Worm (Caenorhabditis elegans) whole organism, L1 larva: ENCODE data around the gene vps-29.
A peak's percentile ranks its signal among the peaks of the same experiment; 100 is the strongest.

Source experiments
- C34B4.2 ChIP-seq: sonication (generic microtip); optimal IDR thresholded peaks from 2 replicates; lab custom pipeline; 2017; ENCODE audit warnings: mild to moderate bottlenecking, missing genetic modification characterization, missing compliant biosample characterization
- F16B12.6 ChIP-seq: fragments of 150-350 bp; optimal IDR thresholded peaks from 2 replicates; lab custom pipeline; 2014; ENCODE audit warnings: missing biosample characterization, missing genetic modification characterization
- alr-1 ChIP-seq: fragments of 200-800 bp; sonication (Bioruptor generic); optimal IDR thresholded peaks from 2 replicates; lab custom pipeline; 2018; ENCODE audit warnings: borderline replicate concordance, mild to moderate bottlenecking, missing genetic modification characterization, missing compliant biosample characterization
- blmp-1 ChIP-seq: fragments of 150-350 bp; optimal IDR thresholded peaks from 2 replicates; lab custom pipeline; 2014; ENCODE audit warnings: missing biosample characterization, missing genetic modification characterization
- ceh-8 ChIP-seq: fragments of 200-800 bp; sonication (Bioruptor generic); optimal IDR thresholded peaks from 2 replicates; lab custom pipeline; 2018; ENCODE audit warnings: mild to moderate bottlenecking, missing genetic modification characterization, moderate library complexity, missing compliant biosample characterization
- ceh-88 ChIP-seq: fragments of 200-800 bp; sonication (Bioruptor generic); IDR thresholded peaks from 2 replicates; pipeline ENCODE4 v1.3.6; 2022; ENCODE audit warnings: missing genetic modification characterization, missing compliant biosample characterization
- ceh-90 ChIP-seq: sonication (generic microtip); optimal IDR thresholded peaks from 2 replicates; lab custom pipeline; 2016; ENCODE audit warnings: missing genetic modification characterization, missing compliant biosample characterization
- ces-1 ChIP-seq: fragments of 150-350 bp; optimal IDR thresholded peaks from 2 replicates; lab custom pipeline; 2014; ENCODE audit warnings: missing biosample characterization, missing genetic modification reagents, missing genetic modification characterization
- dpl-1 ChIP-seq, 3 experiments: fragments of 150-350 bp in 2 of 3; sonication (generic microtip) in 1 of 3; optimal IDR thresholded peaks; 2 replicates each; lab custom pipeline; 2014 to 2017; ENCODE audit warnings: missing biosample characterization in 3 of 3, missing genetic modification characterization in 3 of 3, missing genetic modification reagents in 3 of 3
- dsc-1 ChIP-seq: sonication (generic microtip); optimal IDR thresholded peaks from 2 replicates; lab custom pipeline; 2016; ENCODE audit warnings: mild to moderate bottlenecking, missing genetic modification characterization, missing compliant biosample characterization
- efl-1 ChIP-seq, 4 experiments: fragments of 150-350 bp; optimal IDR thresholded peaks in 3 of 4; peaks in 1 of 4; 1 replicate in 1 of 4; 2 replicates in 3 of 4; lab custom pipeline; 2014; ENCODE audit warnings: missing biosample characterization in 2 of 4, missing genetic modification characterization in 2 of 4, missing genetic modification reagents in 2 of 4
- egl-13 ChIP-seq: sonication (generic microtip); optimal IDR thresholded peaks from 2 replicates; lab custom pipeline; 2016; ENCODE audit warnings: missing genotype, missing genetic modification reagents, missing genetic modification characterization, missing compliant biosample characterization
- elt-2 ChIP-seq: sonication (generic microtip); optimal IDR thresholded peaks from 2 replicates; lab custom pipeline; 2016; ENCODE audit warnings: missing genetic modification characterization, mild to moderate bottlenecking, inconsistent platforms, missing compliant biosample characterization, missing genetic modification reagents
- fkh-8 ChIP-seq: sonication (generic microtip); optimal IDR thresholded peaks from 2 replicates; lab custom pipeline; 2016; ENCODE audit warnings: mild to moderate bottlenecking, missing genetic modification characterization, missing compliant biosample characterization
- fos-1 ChIP-seq: fragments of 150-350 bp; optimal IDR thresholded peaks from 2 replicates; lab custom pipeline; 2014; ENCODE audit warnings: missing biosample characterization, missing genetic modification characterization
- hlh-4 ChIP-seq: sonication (generic microtip); optimal IDR thresholded peaks from 2 replicates; lab custom pipeline; 2016; ENCODE audit warnings: mild to moderate bottlenecking, missing genetic modification characterization, missing compliant biosample characterization
- irx-1 ChIP-seq: sonication (generic microtip); optimal IDR thresholded peaks from 2 replicates; lab custom pipeline; 2016; ENCODE audit warnings: missing genetic modification characterization, missing compliant biosample characterization
- jun-1 ChIP-seq: fragments of 150-350 bp; optimal IDR thresholded peaks from 2 replicates; lab custom pipeline; 2014; ENCODE audit warnings: missing biosample characterization, missing genetic modification reagents, missing genetic modification characterization
- lin-13 ChIP-seq: fragments of 150-350 bp; optimal IDR thresholded peaks from 2 replicates; lab custom pipeline; 2014; ENCODE audit warnings: missing biosample characterization, missing genetic modification reagents, missing genetic modification characterization
- lin-15B ChIP-seq: fragments of 150-350 bp; sonication (generic microtip); optimal IDR thresholded peaks from 3 replicates; lab custom pipeline; 2014; ENCODE audit warnings: missing biosample characterization, missing genetic modification characterization
- lin-39 ChIP-seq: fragments of 150-350 bp; optimal IDR thresholded peaks from 2 replicates; lab custom pipeline; 2014; ENCODE audit warnings: missing biosample characterization, missing genetic modification reagents, missing genetic modification characterization
- lsy-2 ChIP-seq, 2 experiments: fragments of 150-350 bp; optimal IDR thresholded peaks; 2 replicates each; lab custom pipeline; 2014; ENCODE audit warnings: missing biosample characterization in 2 of 2, missing genetic modification characterization in 2 of 2
- mab-9 ChIP-seq: fragments of 200-800 bp; sonication (Bioruptor generic); IDR thresholded peaks from 2 replicates; pipeline ENCODE4 v1.3.6; 2022; ENCODE audit warnings: missing genetic modification reagents, missing genetic modification characterization, missing compliant biosample characterization
- mdl-1 ChIP-seq, 2 experiments: fragments of 150-350 bp; optimal IDR thresholded peaks; 2 replicates each; lab custom pipeline; 2014 to 2017; ENCODE audit warnings: missing biosample characterization in 2 of 2, missing genetic modification characterization in 2 of 2, inconsistent platforms in 1 of 2
- nhr-12 ChIP-seq: sonication (generic microtip); optimal IDR thresholded peaks from 2 replicates; lab custom pipeline; 2017; ENCODE audit warnings: missing biosample characterization, missing genetic modification characterization
- nhr-20 ChIP-seq: sonication (generic microtip); optimal IDR thresholded peaks from 2 replicates; lab custom pipeline; 2016; ENCODE audit warnings: mild to moderate bottlenecking, missing genetic modification characterization, missing compliant biosample characterization
- nhr-85 ChIP-seq: sonication (generic microtip); peaks from one replicate; lab custom pipeline; 2016; ENCODE audit warnings: missing genetic modification characterization, inconsistent platforms, missing compliant biosample characterization
- pag-3 ChIP-seq: sonication (generic microtip); optimal IDR thresholded peaks from 2 replicates; lab custom pipeline; 2017; ENCODE audit warnings: missing genetic modification characterization, mild to moderate bottlenecking, missing compliant biosample characterization, antibody characterized with exemption, borderline replicate concordance; ENCODE audit not compliant: insufficient read depth
- pqm-1 ChIP-seq: sonication (generic microtip); optimal IDR thresholded peaks from 3 replicates; lab custom pipeline; 2017; ENCODE audit warnings: missing biosample characterization, missing genetic modification characterization
- skn-1 ChIP-seq: fragments of 150-350 bp; optimal IDR thresholded peaks from 2 replicates; lab custom pipeline; 2014; ENCODE audit warnings: missing biosample characterization, missing genetic modification characterization
- snu-23 ChIP-seq: sonication (generic microtip); optimal IDR thresholded peaks from 2 replicates; lab custom pipeline; 2016; ENCODE audit warnings: missing genetic modification characterization, missing compliant biosample characterization
- swsn-7 ChIP-seq: sonication (generic microtip); optimal IDR thresholded peaks from 2 replicates; lab custom pipeline; 2016; ENCODE audit warnings: missing genetic modification characterization, missing compliant biosample characterization
- tbx-2 ChIP-seq: sonication (generic microtip); optimal IDR thresholded peaks from 2 replicates; lab custom pipeline; 2016; ENCODE audit warnings: missing genetic modification characterization, missing compliant biosample characterization
- tlp-1 ChIP-seq: fragments of 150-350 bp; optimal IDR thresholded peaks from 2 replicates; lab custom pipeline; 2014; ENCODE audit warnings: missing biosample characterization, missing genetic modification characterization
- unc-30 ChIP-seq: sonication (generic microtip); optimal IDR thresholded peaks from 2 replicates; lab custom pipeline; 2017; ENCODE audit warnings: missing biosample characterization, missing genetic modification characterization
- unc-62 ChIP-seq: fragments of 150-350 bp; optimal IDR thresholded peaks from 2 replicates; lab custom pipeline; 2014; ENCODE audit warnings: missing biosample characterization, missing genetic modification reagents, missing genetic modification characterization
- unc-86 ChIP-seq: sonication (generic microtip); optimal IDR thresholded peaks from 2 replicates; lab custom pipeline; 2016; ENCODE audit warnings: missing genetic modification characterization, missing compliant biosample characterization
- unc-98 ChIP-seq: fragments of 200-800 bp; sonication (Bioruptor generic); IDR thresholded peaks from 2 replicates; pipeline ENCODE4 v1.3.6; 2022; ENCODE audit warnings: missing genetic modification characterization, missing compliant biosample characterization
- zag-1 ChIP-seq: fragments of 150-350 bp; optimal IDR thresholded peaks from 2 replicates; lab custom pipeline; 2014; ENCODE audit warnings: missing biosample characterization, missing genetic modification characterization
- zip-4 ChIP-seq: fragments of 200-800 bp; sonication (Bioruptor generic); optimal IDR thresholded peaks from 2 replicates; lab custom pipeline; 2018; ENCODE audit warnings: mild to moderate bottlenecking, missing genetic modification characterization, moderate library complexity, missing compliant biosample characterization

Gene vps-29

DNA sequence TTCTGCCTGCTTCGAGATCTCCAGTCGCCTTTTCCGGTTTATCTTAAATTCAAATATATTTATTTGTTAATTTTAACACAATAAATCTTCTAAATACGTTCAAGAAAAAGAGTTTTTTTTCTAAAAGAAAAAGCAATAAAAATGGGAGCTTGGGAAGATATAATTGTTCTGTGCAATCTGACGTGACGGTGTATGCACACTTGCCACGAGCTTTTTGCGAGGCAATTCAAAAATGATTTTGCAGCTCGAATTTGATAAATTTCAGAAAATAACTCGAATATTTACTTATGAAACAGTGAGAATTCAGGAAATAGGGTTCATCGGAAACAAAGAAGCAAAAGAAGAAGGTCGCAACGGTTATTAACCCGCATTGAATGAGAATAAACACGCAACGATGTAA lies 19.8 kb downstream of the vps-29 start (continued):
- TF ChIP-seq nhr-20 (tag; lab: Kevin White, UChicago), result no peak
- TF ChIP-seq F16B12.6, result peak; percentile 79
- TF ChIP-seq ceh-8 (GFP tag; lab: Kevin White, UChicago), result no peak
- peak; percentile 1 for TF ChIP-seq tbx-2
- TF ChIP-seq skn-1 (tag; lab: Kevin White, UChicago), result no peak
- TF ChIP-seq blmp-1 (tag; lab: Kevin White, UChicago), result no peak
- peak; percentile 21 for TF ChIP-seq snu-23 (GFP tag; lab: Kevin White, UChicago)
- TF ChIP-seq unc-30 (tag; lab: Kevin White, UChicago), result no peak
- TF ChIP-seq elt-2 (tag; lab: Kevin White, UChicago), result no peak
- peak; percentile 22 for TF ChIP-seq dsc-1
- TF ChIP-seq dpl-1 (GFP tag; optimal IDR thresholded peaks at IDR 0.05; lab: Kevin White, UChicago), result peak; percentile 84 to 92 (median 88)
- TF ChIP-seq alr-1 (tag; lab: Kevin White, UChicago), result no peak
- no peak for TF ChIP-seq pqm-1 (tag; lab: Kevin White, UChicago)
- peak in 1 of 2 experiments; percentile 30 for TF ChIP-seq mdl-1 (tag; optimal IDR thresholded peaks at IDR 0.05; lab: Kevin White, UChicago)
- no peak for TF ChIP-seq jun-1 (tag; lab: Kevin White, UChicago)
- TF ChIP-seq ces-1 (GFP tag; lab: Kevin White, UChicago), result no peak
- no peak for TF ChIP-seq egl-13 (tag; lab: Kevin White, UChicago)
- peak; percentile 0 for TF ChIP-seq lin-15B (tag; lab: Kevin White, UChicago)
- TF ChIP-seq efl-1 (optimal IDR thresholded peaks at IDR 0.05; lab: Kevin White, UChicago), result peak; percentile 45 to 93
- peak; percentile 90 to 99 for TF ChIP-seq efl-1 (GFP tag; optimal IDR thresholded peaks at IDR 0.05 in 1 of 2; lab: Kevin White, UChicago)
- TF ChIP-seq hlh-4 (tag; lab: Kevin White, UChicago), result no peak
- TF ChIP-seq unc-62, result no peak
- TF ChIP-seq lsy-2 (tag; optimal IDR thresholded peaks at IDR 0.05; lab: Kevin White, UChicago), result peak in 1 of 2 experiments; percentile 55
- no peak for TF ChIP-seq irx-1
- no peak for TF ChIP-seq unc-86 (tag; lab: Kevin White, UChicago)
- no peak for TF ChIP-seq zip-4 (GFP tag; lab: Kevin White, UChicago)

DNA sequence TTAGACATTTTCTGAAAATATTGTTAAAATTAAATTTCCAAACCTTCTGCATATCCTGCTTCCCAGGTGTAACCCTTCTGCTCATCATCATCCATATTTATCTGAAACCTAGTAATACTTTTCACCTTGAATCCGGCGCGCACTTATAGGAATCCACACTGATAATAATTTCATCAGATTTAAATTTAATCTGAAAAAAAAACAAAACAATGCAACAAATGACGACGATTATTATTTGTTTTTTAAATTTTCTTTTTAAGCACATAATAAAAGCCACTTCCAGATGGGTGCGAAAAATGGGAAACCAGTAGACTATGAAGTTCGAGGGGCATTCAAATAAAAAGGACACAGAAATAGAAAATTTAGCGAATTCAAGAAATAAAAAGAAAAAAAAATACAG lies 22.2 kb downstream of the vps-29 start, which contains the start of gene gtf-2H2C:
Gene gtf-2H2C, minus strand, starts transcription at position 101 of the 400 bp plus-strand sequence.
- peak; percentile 4 for TF ChIP-seq nhr-85 (tag; lab: Kevin White, UChicago)
- TF ChIP-seq ceh-88, result no peak

DNA sequence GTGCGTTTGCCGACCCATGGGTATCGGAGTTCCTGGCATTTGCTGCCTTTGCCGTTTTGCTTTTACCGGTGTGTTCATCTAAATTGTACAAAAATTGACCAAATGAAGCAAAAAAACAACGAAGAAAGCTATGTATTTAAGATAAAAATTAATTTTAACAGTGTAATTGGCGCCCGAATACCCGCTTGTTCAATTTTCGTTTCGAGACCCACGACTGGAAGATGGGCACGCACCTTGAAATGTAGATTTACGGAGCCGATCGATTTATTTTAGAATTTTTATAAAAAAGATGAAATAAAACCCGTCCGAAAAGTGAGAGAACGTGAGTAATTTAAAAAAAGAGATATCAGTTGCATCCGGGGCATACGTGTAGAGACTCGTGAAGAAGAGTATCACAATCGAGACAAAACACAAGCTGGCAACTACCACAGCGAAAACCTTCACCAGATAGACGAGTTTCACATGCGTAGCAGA lies 24.3 kb downstream of the vps-29 start, which contains the start of gene hal-2:
Gene hal-2, minus strand, starts transcription at position 424 of the 474 bp plus-strand sequence.
- TF ChIP-seq pag-3 (tag; lab: Kevin White, UChicago) (no peak), zip-4 (GFP tag; lab: Kevin White, UChicago) (no peak), nhr-20 (tag; lab: Kevin White, UChicago) (no peak), tbx-2 (no peak), zag-1 (no peak), egl-13 (tag; lab: Kevin White, UChicago) (no peak), C34B4.2 (tag; lab: Kevin White, UChicago) (no peak)

DNA sequence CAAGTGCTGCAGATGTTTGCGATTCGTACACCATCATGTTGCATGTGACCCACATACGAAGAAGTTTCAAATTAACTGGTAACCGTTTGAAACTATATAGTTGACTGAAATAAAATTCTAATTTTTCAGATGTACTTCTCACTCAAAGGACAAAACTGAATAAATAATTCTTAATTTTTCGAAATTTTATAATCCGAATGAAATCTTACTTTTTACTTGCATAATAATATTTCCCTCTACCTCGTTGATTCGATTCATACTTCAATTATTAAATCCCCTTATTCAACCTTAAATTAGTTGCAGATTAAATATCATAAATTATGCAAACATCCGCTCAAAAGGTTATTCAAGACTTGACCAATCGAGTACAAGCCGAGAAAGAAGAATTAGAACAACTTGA lies 26.9 kb downstream of the vps-29 start, which contains the start of gene T16H12.2:
Gene T16H12.2, plus strand, starts transcription at position 301 of the 400 bp plus-strand sequence.
- TF ChIP-seq hlh-4 (tag; lab: Kevin White, UChicago), result no peak
- TF ChIP-seq tlp-1 (tag; lab: Kevin White, UChicago), result no peak
- no peak for TF ChIP-seq lin-39 (tag; lab: Kevin White, UChicago)
- no peak for TF ChIP-seq nhr-85 (tag; lab: Kevin White, UChicago)
- no peak for TF ChIP-seq elt-2 (tag; lab: Kevin White, UChicago)
- TF ChIP-seq fos-1 (tag; lab: Kevin White, UChicago), result no peak
- TF ChIP-seq nhr-12, result no peak
- no peak for TF ChIP-seq fkh-8 (tag; lab: Kevin White, UChicago)
- no peak for TF ChIP-seq pag-3 (tag; lab: Kevin White, UChicago)
- no peak for TF ChIP-seq ceh-90
- no peak for TF ChIP-seq lin-15B (tag; lab: Kevin White, UChicago)
- TF ChIP-seq swsn-7 (tag; lab: Kevin White, UChicago), result no peak
- no peak for TF ChIP-seq ces-1 (GFP tag; lab: Kevin White, UChicago)
- no peak for TF ChIP-seq lin-13 (GFP tag; lab: Kevin White, UChicago)
- TF ChIP-seq unc-98 (GFP tag; lab: Robert Waterston, UW), result no peak
- no peak for TF ChIP-seq blmp-1 (tag; lab: Kevin White, UChicago)
- no peak for TF ChIP-seq mab-9
- TF ChIP-seq, all 84 proteins: peak for 0
